Fruit fly (Drosophila melanogaster) whole organism, embryonic: ENCODE results near the gene w-cup.

Experiments used
- Antp ChIP-seq: fragments of 200-800 bp; sonication (Bioruptor generic); optimal IDR thresholded peaks from 3 replicates; lab custom pipeline; 2016; ENCODE audit warnings: missing biosample characterization, missing genetic modification characterization
- CG10209 ChIP-seq: fragments of 200-800 bp; sonication (Bioruptor generic); optimal IDR thresholded peaks from 3 replicates; lab custom pipeline; 2017; ENCODE audit warnings: missing biosample characterization, mild to moderate bottlenecking, missing genetic modification characterization, missing genetic modification reagents
- CG11695 ChIP-seq: fragments of 200-800 bp; sonication (Bioruptor generic); IDR thresholded peaks from 3 replicates; pipeline ENCODE4 v1.3.6; 2022; ENCODE audit warnings: missing biosample characterization, missing genetic modification characterization
- CG13424 ChIP-seq: fragments of 200-800 bp; sonication (Bioruptor generic); optimal IDR thresholded peaks from 2 replicates; lab custom pipeline; 2019; ENCODE audit warnings: missing biosample characterization, mild to moderate bottlenecking, missing genetic modification characterization, moderate library complexity
- CG13894 ChIP-seq: fragments of 200-800 bp; sonication (Bioruptor generic); optimal IDR thresholded peaks from 3 replicates; lab custom pipeline; 2018; ENCODE audit warnings: missing biosample characterization, mild to moderate bottlenecking, missing genetic modification characterization, moderate library complexity
- CG14050 ChIP-seq: fragments of 200-800 bp; sonication (Bioruptor generic); IDR thresholded peaks from 3 replicates; pipeline ENCODE4 v1.3.6; 2022; ENCODE audit warnings: missing biosample characterization, missing genetic modification characterization
- CG14965 ChIP-seq: fragments of 200-800 bp; sonication (Bioruptor generic); optimal IDR thresholded peaks from 2 replicates; lab custom pipeline; 2016; ENCODE audit warnings: missing biosample characterization, missing genetic modification characterization, borderline replicate concordance
- CG15696 ChIP-seq: fragments of 200-800 bp; sonication (Bioruptor generic); optimal IDR thresholded peaks from 2 replicates; lab custom pipeline; 2019; ENCODE audit warnings: missing biosample characterization, mild to moderate bottlenecking, missing genetic modification characterization, moderate library complexity
- CG17328 ChIP-seq: fragments of 200-800 bp; sonication (Bioruptor generic); IDR thresholded peaks from 2 replicates; pipeline ENCODE4 v1.3.6; 2022; ENCODE audit warnings: missing biosample characterization, missing genetic modification characterization
- CG18262 ChIP-seq: fragments of 200-800 bp; optimal IDR thresholded peaks from 3 replicates; lab custom pipeline; 2019; ENCODE audit warnings: missing biosample characterization, mild to moderate bottlenecking, missing genetic modification characterization, moderate library complexity
- CG2199 ChIP-seq: fragments of 200-800 bp; sonication (Bioruptor generic); IDR thresholded peaks from 3 replicates; pipeline ENCODE4 v1.3.6; 2022; ENCODE audit warnings: missing biosample characterization, missing genetic modification characterization
- CG5180 ChIP-seq: fragments of 200-800 bp; sonication (Bioruptor generic); optimal IDR thresholded peaks from 3 replicates; lab custom pipeline; 2017; ENCODE audit warnings: missing biosample characterization, missing genetic modification characterization, mild to moderate bottlenecking, moderate library complexity, missing genetic modification reagents
- CG6765 ChIP-seq: fragments of 200-800 bp; sonication (Bioruptor generic); optimal IDR thresholded peaks from 3 replicates; lab custom pipeline; 2017; ENCODE audit warnings: missing biosample characterization, mild to moderate bottlenecking, missing genetic modification characterization
- CG7556 ChIP-seq: fragments of 200-800 bp; sonication (Bioruptor generic); optimal IDR thresholded peaks from 2 replicates; lab custom pipeline; 2017; ENCODE audit warnings: missing biosample characterization, mild to moderate bottlenecking, missing genetic modification characterization
- CG7839 ChIP-seq: fragments of 200-800 bp; sonication (Bioruptor generic); optimal IDR thresholded peaks from 3 replicates; lab custom pipeline; 2018; ENCODE audit warnings: missing biosample characterization, mild to moderate bottlenecking, missing genetic modification characterization, moderate library complexity
- CG8765 ChIP-seq: fragments of 200-800 bp; sonication (Bioruptor generic); IDR thresholded peaks from 2 replicates; pipeline ENCODE4 v1.3.6; 2022; ENCODE audit warnings: missing biosample characterization, missing genetic modification characterization
- CHES-1-like ChIP-seq: fragments of 200-800 bp; sonication (Bioruptor generic); optimal IDR thresholded peaks from 2 replicates; lab custom pipeline; 2016; ENCODE audit warnings: missing biosample characterization, missing genetic modification characterization
- Chrac-16 ChIP-seq: fragments of 200-800 bp; sonication (Bioruptor generic); optimal IDR thresholded peaks from 3 replicates; lab custom pipeline; 2016; ENCODE audit warnings: missing biosample characterization, missing genetic modification characterization
- D ChIP-seq, 2 experiments: fragments of 200-800 bp in 1 of 2; fragments of >200 bp in 1 of 2; sonication (Bioruptor generic) in 1 of 2; optimal IDR thresholded peaks; 2 replicates in 1 of 2; 3 replicates in 1 of 2; lab custom pipeline; 2017; ENCODE audit warnings: mild to moderate bottlenecking in 1 of 2, missing biosample characterization in 1 of 2, missing genetic modification characterization in 1 of 2, missing genetic modification reagents in 1 of 2
- Dip3 ChIP-seq: fragments of 200-800 bp; sonication (Bioruptor generic); optimal IDR thresholded peaks from 3 replicates; lab custom pipeline; 2016; ENCODE audit warnings: missing biosample characterization, missing genetic modification characterization
- HLH3B ChIP-seq: fragments of 200-800 bp; sonication (Bioruptor generic); IDR thresholded peaks from 2 replicates; pipeline ENCODE4 v1.3.6; 2022; ENCODE audit warnings: missing biosample characterization, missing genetic modification characterization
- Hmr ChIP-seq: fragments of 200-800 bp; sonication (Bioruptor generic); optimal IDR thresholded peaks from 3 replicates; lab custom pipeline; 2017; ENCODE audit warnings: mild to moderate bottlenecking, missing biosample characterization, missing genetic modification reagents, missing genetic modification characterization
- Hr39 ChIP-seq: fragments of >200 bp; optimal IDR thresholded peaks from 2 replicates; lab custom pipeline; 2017
- Hr51 ChIP-seq, 2 experiments: fragments of 200-800 bp; sonication (Bioruptor generic); optimal IDR thresholded peaks; 2 replicates in 1 of 2; 3 replicates in 1 of 2; lab custom pipeline; 2016 to 2018; ENCODE audit warnings: missing biosample characterization in 2 of 2, missing genetic modification characterization in 2 of 2, mild to moderate bottlenecking in 1 of 2, moderate library complexity in 1 of 2
- Hsf ChIP-seq: fragments of 200-800 bp; sonication (Bioruptor generic); optimal IDR thresholded peaks from 3 replicates; lab custom pipeline; 2016; ENCODE audit warnings: missing biosample characterization, missing genetic modification characterization
- MBD-R2 ChIP-seq: fragments of 200-800 bp; sonication (Bioruptor generic); IDR thresholded peaks from 2 replicates; pipeline ENCODE4 v1.3.6; 2022; ENCODE audit warnings: missing biosample characterization, missing genetic modification characterization
- Oaz ChIP-seq: fragments of 200-800 bp; sonication (Bioruptor generic); IDR thresholded peaks from 2 replicates; pipeline ENCODE4 v1.3.6; 2022; ENCODE audit warnings: missing biosample characterization, missing genetic modification characterization
- Optix ChIP-seq: fragments of 200-800 bp; sonication (Bioruptor generic); IDR thresholded peaks from 3 replicates; pipeline ENCODE4 v1.3.6; 2022; ENCODE audit warnings: missing biosample characterization, missing genetic modification characterization
- az2 ChIP-seq: fragments of 200-800 bp; sonication (Bioruptor generic); optimal IDR thresholded peaks from 3 replicates; lab custom pipeline; 2016; ENCODE audit warnings: missing biosample characterization, missing genetic modification characterization
- cg ChIP-seq: fragments of 200-800 bp; sonication (Bioruptor generic); optimal IDR thresholded peaks from 3 replicates; lab custom pipeline; 2019; ENCODE audit warnings: missing biosample characterization, mild to moderate bottlenecking, missing genetic modification characterization, moderate library complexity
- chif ChIP-seq, 2 experiments: fragments of 200-800 bp; sonication (Bioruptor generic); optimal IDR thresholded peaks; 3 replicates each; lab custom pipeline; 2016; ENCODE audit warnings: missing biosample characterization in 2 of 2, missing genetic modification characterization in 2 of 2
- crc ChIP-seq: fragments of 200-800 bp; sonication (Bioruptor generic); optimal IDR thresholded peaks from 2 replicates; lab custom pipeline; 2016; ENCODE audit warnings: missing biosample characterization, missing genetic modification characterization
- da ChIP-seq: fragments of 200-800 bp; sonication (Bioruptor generic); optimal IDR thresholded peaks from 2 replicates; lab custom pipeline; 2016; ENCODE audit warnings: missing biosample characterization, missing genetic modification characterization
- dimm ChIP-seq: fragments of 200-800 bp; sonication (Bioruptor generic); IDR thresholded peaks from 2 replicates; pipeline ENCODE4 v1.3.6; 2022; ENCODE audit warnings: missing biosample characterization, missing genetic modification characterization
- disco-r ChIP-seq: fragments of 200-800 bp; sonication (Bioruptor generic); optimal IDR thresholded peaks from 2 replicates; lab custom pipeline; 2016; ENCODE audit warnings: missing biosample characterization, missing genetic modification characterization
- ems ChIP-seq: fragments of 200-800 bp; sonication (Bioruptor generic); optimal IDR thresholded peaks from 3 replicates; lab custom pipeline; 2016; ENCODE audit warnings: missing biosample characterization, missing genetic modification characterization
- gem ChIP-seq: fragments of 200-800 bp; sonication (Bioruptor generic); optimal IDR thresholded peaks from 2 replicates; lab custom pipeline; 2019; ENCODE audit warnings: missing biosample characterization, mild to moderate bottlenecking, missing genetic modification characterization, moderate library complexity
- ham ChIP-seq: fragments of 200-800 bp; sonication (Bioruptor generic); IDR thresholded peaks from 2 replicates; pipeline ENCODE4 v1.3.6; 2022; ENCODE audit warnings: missing biosample characterization, missing genetic modification characterization
- her ChIP-seq: fragments of 200-800 bp; sonication (Bioruptor generic); optimal IDR thresholded peaks from 2 replicates; lab custom pipeline; 2016; ENCODE audit warnings: missing biosample characterization, missing genetic modification characterization
- lab ChIP-seq: fragments of 200-800 bp; sonication (Bioruptor generic); optimal IDR thresholded peaks from 3 replicates; lab custom pipeline; 2017; ENCODE audit warnings: missing biosample characterization, missing genetic modification characterization, mild to moderate bottlenecking, moderate library complexity, missing genetic modification reagents
- odd ChIP-seq: fragments of 200-800 bp; sonication (Bioruptor generic); optimal IDR thresholded peaks from 2 replicates; lab custom pipeline; 2017; ENCODE audit warnings: missing biosample characterization, mild to moderate bottlenecking, missing genetic modification characterization
- pan ChIP-seq, 4 experiments: fragments of >200 bp in 3 of 4; fragments of 200-800 bp in 1 of 4; sonication (Bioruptor generic) in 1 of 4; optimal IDR thresholded peaks in 3 of 4; IDR thresholded peaks in 1 of 4; 2 replicates each; pipeline versions ENCODE4 v1.3.6 to Lab custom; 2017 to 2022; ENCODE audit warnings: missing biosample characterization in 2 of 4, missing genetic modification characterization in 2 of 4, mixed read lengths in 1 of 4
- phol ChIP-seq: fragments of 200-800 bp; sonication (Bioruptor generic); optimal IDR thresholded peaks from 3 replicates; lab custom pipeline; 2018; ENCODE audit warnings: missing biosample characterization, mild to moderate bottlenecking, missing genetic modification characterization, moderate library complexity
- schlank ChIP-seq: fragments of 200-800 bp; sonication (Bioruptor generic); optimal IDR thresholded peaks from 2 replicates; lab custom pipeline; 2018; ENCODE audit warnings: missing biosample characterization, mild to moderate bottlenecking, missing genetic modification characterization
- so ChIP-seq: fragments of 200-800 bp; sonication (Bioruptor generic); IDR thresholded peaks from 3 replicates; pipeline ENCODE4 v1.3.6; 2022; ENCODE audit warnings: missing biosample characterization, missing genetic modification characterization
- sob ChIP-seq: fragments of 200-800 bp; sonication (Bioruptor generic); IDR thresholded peaks from 2 replicates; pipeline ENCODE4 v1.3.6; 2022; ENCODE audit warnings: missing biosample characterization, missing genetic modification characterization
- sqz ChIP-seq: fragments of 200-800 bp; sonication (Bioruptor generic); optimal IDR thresholded peaks from 3 replicates; lab custom pipeline; 2018; ENCODE audit warnings: missing biosample characterization, mild to moderate bottlenecking, missing genetic modification characterization
- unpg ChIP-seq: fragments of 200-800 bp; sonication (Bioruptor generic); optimal IDR thresholded peaks from 3 replicates; lab custom pipeline; 2018; ENCODE audit warnings: missing biosample characterization, mild to moderate bottlenecking, missing genetic modification characterization, moderate library complexity
- zfh1 ChIP-seq: fragments of 200-800 bp; sonication (Bioruptor generic); IDR thresholded peaks from 3 replicates; pipeline ENCODE4 v1.3.6; 2022; ENCODE audit warnings: missing biosample characterization, missing genetic modification characterization

The w-cup gene

DNA sequence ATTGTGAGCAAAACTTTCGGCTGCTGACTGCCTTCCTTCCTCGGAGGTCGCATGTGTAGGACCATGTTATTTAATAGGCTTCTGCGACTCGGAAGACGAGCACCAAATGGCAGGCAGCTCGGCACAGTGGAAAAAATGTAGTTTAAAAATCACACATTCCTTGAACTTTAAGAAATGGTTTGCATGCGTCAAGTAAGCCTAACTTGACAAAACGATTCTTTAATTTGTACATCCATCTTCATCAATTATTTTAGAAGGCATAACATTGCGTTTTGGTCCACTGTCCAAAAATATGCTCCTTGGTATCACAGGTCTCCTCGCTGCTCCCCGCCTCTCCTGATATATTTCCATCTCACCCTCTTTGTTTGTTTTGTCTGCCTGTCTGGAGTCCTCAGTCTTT, 11.9 kb downstream of the w-cup start (continued):
- 0 out of 2 replicates have a peak, but pooled peaks have one; percentile 35 for TF ChIP-seq CG8765 (GFP tag; lab: Robert Waterston, UW)
- TF ChIP-seq her (GFP tag; lab: Kevin White, UChicago): peak; percentile 44
- TF ChIP-seq D (optimal IDR thresholded peaks at IDR 0.05; lab: Kevin White, UChicago): no peak
- no peak for TF ChIP-seq D (GFP tag; optimal IDR thresholded peaks at IDR 0.05; lab: Kevin White, UChicago)
- TF ChIP-seq pan (optimal IDR thresholded peaks at IDR 0.05; lab: Kevin White, UChicago): no peak
- peak in 1 of 2 experiments; percentile 52 for TF ChIP-seq pan (GFP tag; optimal IDR thresholded peaks at IDR 0.05 in 1 of 2, IDR thresholded peaks at IDR 0.05 in 1 of 2)
- TF ChIP-seq zfh1: peak; percentile 36; the same call in 1 of the 3 replicates
- TF ChIP-seq HLH3B: peak; percentile 56; the same call in 1 of the 2 replicates
- no peak for TF ChIP-seq dimm (GFP tag; lab: Robert Waterston, UW)
- peak; percentile 13 for TF ChIP-seq Hsf (GFP tag; lab: Kevin White, UChicago)
- no peak for TF ChIP-seq Hr39 (lab: Kevin White, UChicago)
- TF ChIP-seq Dip3 (GFP tag; lab: Kevin White, UChicago): peak; percentile 35
- TF ChIP-seq CG2199 (GFP tag; lab: Robert Waterston, UW): no peak
- TF ChIP-seq da (GFP tag; lab: Kevin White, UChicago): no peak
- peak; percentile 6 for TF ChIP-seq ems (GFP tag; lab: Kevin White, UChicago)
- peak; percentile 58 for TF ChIP-seq gem (tag; lab: Kevin White, UChicago)
- peak; percentile 6 for TF ChIP-seq CHES-1-like (GFP tag; lab: Kevin White, UChicago)
- TF ChIP-seq phol (tag; lab: Kevin White, UChicago): peak; percentile 6
- peak; percentile 23; the same call in 1 of the 3 replicates for TF ChIP-seq CG14050
- peak; percentile 72; the same call in 2 of the 3 replicates for TF ChIP-seq Optix (GFP tag; lab: Robert Waterston, UW)
- TF ChIP-seq CG7556 (GFP tag; lab: Kevin White, UChicago): peak; percentile 73
- TF ChIP-seq lab (GFP tag; lab: Kevin White, UChicago): peak; percentile 87
- TF ChIP-seq CG17328 (GFP tag; lab: Robert Waterston, UW): 0 out of 2 replicates have a peak, but pooled peaks have one; percentile 35
- no peak for TF ChIP-seq sqz (GFP tag; lab: Kevin White, UChicago)
- no peak for TF ChIP-seq CG14965
- TF ChIP-seq unpg (GFP tag; lab: Kevin White, UChicago): peak; percentile 50
- TF ChIP-seq disco-r (GFP tag; lab: Kevin White, UChicago): no peak
- no peak for TF ChIP-seq cg (GFP tag; lab: Kevin White, UChicago)
- TF ChIP-seq schlank: peak; percentile 9
- peak; percentile 35 for TF ChIP-seq CG13424 (tag; lab: Kevin White, UChicago)
- TF ChIP-seq odd (GFP tag; lab: Kevin White, UChicago): peak; percentile 9
- TF ChIP-seq MBD-R2: peak; percentile 41; the same call in 1 of the 2 replicates
- no peak for TF ChIP-seq CG15696 (tag; lab: Kevin White, UChicago)
- TF ChIP-seq Oaz (GFP tag; lab: Robert Waterston, UW): 0 out of 2 replicates have a peak, but pooled peaks have one; percentile 7
- peak; percentile 15 for TF ChIP-seq CG18262 (tag; lab: Kevin White, UChicago)
- peak; percentile 50 for TF ChIP-seq Antp
- peak; percentile 68; the same call in 1 of the 3 replicates for TF ChIP-seq so (GFP tag; lab: Robert Waterston, UW)
- peak; percentile 63 for TF ChIP-seq sob (GFP tag; lab: Robert Waterston, UW)
- TF ChIP-seq az2 (GFP tag; lab: Kevin White, UChicago): peak; percentile 0
- TF ChIP-seq Chrac-16 (GFP tag; lab: Kevin White, UChicago): peak; percentile 24
- peak; percentile 42; the same call in 1 of the 3 replicates for TF ChIP-seq CG11695 (GFP tag; lab: Robert Waterston, UW)
- TF ChIP-seq chif (GFP tag; optimal IDR thresholded peaks at IDR 0.05; lab: Kevin White, UChicago): peak; percentile 22
- TF ChIP-seq CG6765: peak; percentile 29
- TF ChIP-seq CG13894 (tag; lab: Kevin White, UChicago): peak; percentile 67
- TF ChIP-seq CG7839 (tag; lab: Kevin White, UChicago): peak; percentile 57
- TF ChIP-seq CG5180 (GFP tag; lab: Kevin White, UChicago): peak; percentile 13
- peak; percentile 42 for TF ChIP-seq CG10209 (GFP tag; lab: Kevin White, UChicago)
- TF ChIP-seq Hmr (GFP tag; lab: Kevin White, UChicago): peak; percentile 81
- TF ChIP-seq crc (GFP tag; lab: Kevin White, UChicago): peak; percentile 17
- no peak for TF ChIP-seq ham (GFP tag; lab: Robert Waterston, UW)
- peak; percentile 25 to 54 for TF ChIP-seq Hr51 (GFP tag; optimal IDR thresholded peaks at IDR 0.05; lab: Kevin White, UChicago)
